Worm (Caenorhabditis elegans) whole organism, midembryonic: ENCODE data around the gene nep-2.

Source experiments
- flt-1 ChIP-seq: fragments of 200-800 bp; sonication (Bioruptor generic); IDR thresholded peaks from 2 replicates; pipeline ENCODE4 v1.3.6; 2022; ENCODE audit warnings: missing genetic modification characterization, missing compliant biosample characterization
- med-1 ChIP-seq: sonication (generic microtip); optimal IDR thresholded peaks from 2 replicates; lab custom pipeline; 2017; ENCODE audit warnings: missing genetic modification characterization, mild to moderate bottlenecking, missing compliant biosample characterization, antibody characterized with exemption, missing genetic modification reagents; ENCODE audit not compliant: insufficient read depth
- tab-1 ChIP-seq: fragments of 200-800 bp; sonication (Bioruptor generic); IDR thresholded peaks from 2 replicates; pipeline ENCODE4 v1.3.6; 2022; ENCODE audit warnings: missing genetic modification characterization, missing compliant biosample characterization

ce11 chrII:2690080-2690479 lies 35.5 kb downstream of the nep-2 start, which contains the start of gene nspf-3:
- TF ChIP-seq flt-1 = no peak
- TF ChIP-seq tab-1 = no peak
- TF ChIP-seq med-1 (GFP tag; lab: Kevin White, UChicago) = no peak
